Fruit fly (Drosophila melanogaster) S2 (cell line): ENCODE data around the gene comm2.

Experiments
- CG8478 ChIP-seq: fragments of >200 bp; optimal IDR thresholded peaks from 2 replicates; lab custom pipeline; 2018
- CTCF ChIP-seq, 2 experiments: fragments of >200 bp; optimal IDR thresholded peaks; 2 replicates each; lab custom pipeline; 2018

Gene comm2

dm6 chr3L:15699626-15700337 is at the start of gene comm2:
Gene comm2 (minus strand): TSS chr3L:15699850.
- TF ChIP-seq CTCF (optimal IDR thresholded peaks at IDR 0.05; lab: Kevin White, UChicago), result no peak
- TF ChIP-seq CG8478 (lab: Kevin White, UChicago), result no peak

DNA sequence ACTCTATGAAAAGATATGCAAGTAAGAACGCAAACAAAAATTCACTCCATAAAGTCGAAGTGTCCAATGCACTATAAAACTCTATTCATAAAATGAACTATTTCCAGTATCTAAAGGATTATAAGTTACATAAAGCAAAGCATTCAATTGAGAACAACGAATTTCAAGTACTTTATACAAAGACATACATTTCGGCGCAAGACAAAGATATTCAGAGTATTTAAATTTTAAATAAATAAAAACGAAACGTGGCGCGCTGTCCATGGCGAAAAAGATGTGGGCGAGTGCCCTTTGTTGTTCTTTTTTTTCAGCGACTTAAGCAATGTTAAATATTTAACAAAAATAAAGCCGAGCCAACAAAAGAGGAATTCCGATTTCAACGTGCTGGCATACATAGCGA is 49.6 kb upstream of the comm2 start:
- TF ChIP-seq CTCF (optimal IDR thresholded peaks at IDR 0.05; lab: Kevin White, UChicago) (no peak), CG8478 (lab: Kevin White, UChicago) (no peak)

- TF ChIP-seq CTCF (optimal IDR thresholded peaks at IDR 0.05; lab: Kevin White, UChicago), result no peak
- TF ChIP-seq CG8478 (lab: Kevin White, UChicago), result no peak
Observed at dm6 chr3L:15748376-15748955, 48.8 kb upstream of the comm2 start.

- TF ChIP-seq CG8478 (lab: Kevin White, UChicago) (no peak), CTCF (optimal IDR thresholded peaks at IDR 0.05; lab: Kevin White, UChicago) (no peak)
Observed at dm6 chr3L:15746250-15746649, 46.6 kb upstream of the comm2 start.

dm6 chr3L:15741843-15742242 is 42.2 kb upstream of the comm2 start:
- TF ChIP-seq CG8478 (lab: Kevin White, UChicago), result no peak
- TF ChIP-seq CTCF (optimal IDR thresholded peaks at IDR 0.05; lab: Kevin White, UChicago), result no peak

- TF ChIP-seq CTCF (optimal IDR thresholded peaks at IDR 0.05; lab: Kevin White, UChicago) (no peak), CG8478 (lab: Kevin White, UChicago) (no peak)
Observed at dm6 chr3L:15740708-15741280, 41.1 kb upstream of the comm2 start.

- TF ChIP-seq CTCF (optimal IDR thresholded peaks at IDR 0.05; lab: Kevin White, UChicago) (no peak), CG8478 (lab: Kevin White, UChicago) (no peak)
Observed at dm6 chr3L:15731832-15732506, 32.3 kb upstream of the comm2 start.

DNA sequence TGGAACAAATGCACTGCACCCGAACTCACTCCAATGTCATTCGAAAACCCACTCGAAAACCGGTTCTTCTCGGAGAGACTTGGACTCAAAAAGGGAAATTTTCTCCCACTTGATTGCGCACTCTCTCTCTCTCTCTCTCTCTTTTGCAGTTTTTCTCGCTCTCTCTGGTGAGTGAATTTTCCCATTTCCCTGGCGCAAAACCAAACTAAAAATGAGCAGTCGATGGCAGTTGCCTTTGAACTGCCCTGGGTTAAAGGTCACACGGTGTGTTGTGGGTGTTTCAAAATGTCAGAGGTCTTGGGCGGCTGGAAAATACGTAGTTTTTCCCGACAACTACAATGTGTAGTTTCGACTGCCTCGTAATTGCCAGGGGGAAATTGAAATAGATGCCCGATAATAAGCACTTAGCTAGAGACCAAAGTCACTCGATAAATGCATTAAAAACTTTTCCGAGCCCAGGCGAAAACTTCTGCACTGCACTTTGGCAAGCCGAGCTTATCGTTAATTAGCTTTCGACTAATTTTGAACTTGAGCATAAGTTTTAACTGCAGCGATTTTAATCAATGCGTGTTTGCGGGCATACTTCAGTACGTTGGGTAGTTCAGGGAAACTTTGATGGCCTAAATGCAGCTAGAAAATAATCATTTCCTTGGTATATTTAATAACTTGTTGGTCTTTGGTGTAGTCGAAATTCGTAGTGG is 29.8 kb upstream of the comm2 start:
- TF ChIP-seq CTCF (optimal IDR thresholded peaks at IDR 0.05; lab: Kevin White, UChicago) (no peak), CG8478 (lab: Kevin White, UChicago) (no peak)

dm6 chr3L:15728195-15728594 is 28.5 kb upstream of the comm2 start, which contains the start of gene comm:
Gene comm (minus strand): TSS chr3L:15728430.
- TF ChIP-seq CTCF (optimal IDR thresholded peaks at IDR 0.05; lab: Kevin White, UChicago), result no peak
- TF ChIP-seq CG8478 (lab: Kevin White, UChicago), result no peak

- no peak for TF ChIP-seq CTCF (optimal IDR thresholded peaks at IDR 0.05; lab: Kevin White, UChicago)
- TF ChIP-seq CG8478 (lab: Kevin White, UChicago), result no peak
Observed at dm6 chr3L:15726799-15727198, 27.1 kb upstream of the comm2 start.

DNA sequence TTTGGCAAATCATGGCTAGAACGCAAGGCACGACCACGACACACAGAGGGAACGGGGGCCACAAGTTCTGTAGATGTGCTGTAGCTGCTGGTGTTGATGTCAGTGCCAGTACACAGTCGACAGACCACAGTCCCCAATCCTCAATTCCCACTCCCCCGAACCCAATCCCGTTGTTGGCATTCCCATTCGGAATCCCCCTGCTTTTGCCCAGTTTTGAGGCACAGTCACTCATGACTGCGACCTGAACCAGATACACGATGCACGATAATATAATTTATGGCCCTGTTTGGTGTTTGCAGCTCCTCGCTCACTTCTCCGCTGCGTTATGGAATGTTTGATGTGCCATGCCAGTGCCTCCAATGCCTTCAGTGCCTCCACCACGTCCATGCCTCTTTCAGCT is 21.3 kb upstream of the comm2 start:
- no peak for TF ChIP-seq CTCF (optimal IDR thresholded peaks at IDR 0.05; lab: Kevin White, UChicago)
- no peak for TF ChIP-seq CG8478 (lab: Kevin White, UChicago)

- no peak for TF ChIP-seq CTCF (optimal IDR thresholded peaks at IDR 0.05; lab: Kevin White, UChicago)
- no peak for TF ChIP-seq CG8478 (lab: Kevin White, UChicago)
Observed at dm6 chr3L:15720224-15720623, 20.6 kb upstream of the comm2 start.

- TF ChIP-seq CTCF (optimal IDR thresholded peaks at IDR 0.05; lab: Kevin White, UChicago), result no peak
- TF ChIP-seq CG8478 (lab: Kevin White, UChicago), result no peak
Observed at dm6 chr3L:15717519-15717918, 17.9 kb upstream of the comm2 start, which contains the start of gene CG42570. Gene CG42570 (plus strand): TSS chr3L:15717819.

DNA sequence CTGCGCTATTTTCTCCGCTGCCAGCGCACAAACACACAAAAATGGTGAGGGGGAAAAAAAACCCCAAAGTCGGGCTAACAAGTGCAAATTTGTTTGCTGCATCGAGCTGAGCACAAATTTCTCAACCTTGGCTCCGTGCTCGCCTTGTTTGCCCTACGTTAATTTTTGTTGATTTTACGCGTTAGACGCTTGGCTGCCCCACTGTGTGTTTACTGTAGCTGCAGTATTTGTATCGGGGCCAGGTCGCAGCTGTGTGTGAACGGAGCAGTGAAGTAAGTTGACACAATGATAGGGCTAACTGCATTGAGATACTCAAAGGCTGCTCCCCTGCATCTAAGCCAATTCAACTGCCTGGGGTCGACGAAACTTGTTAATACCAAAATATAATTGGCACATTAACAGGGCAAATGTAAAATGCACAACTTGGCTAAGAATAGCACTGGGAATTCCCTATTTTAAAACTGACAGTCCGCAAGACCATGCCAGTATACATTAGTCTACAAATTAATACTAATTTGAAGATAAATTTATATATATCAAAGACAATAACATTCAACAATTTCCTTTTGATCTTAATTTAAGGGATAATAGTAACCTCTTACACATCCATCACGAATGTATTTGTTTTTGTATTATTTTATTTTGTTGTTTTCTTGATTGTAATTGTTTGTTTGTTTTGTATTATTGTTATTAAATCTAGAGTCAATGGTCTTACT is 16.3 kb upstream of the comm2 start, which contains the start of gene CG42571:
Gene CG42571, plus strand, starts transcription at position 666 of the 716 bp plus-strand sequence.
- no peak for TF ChIP-seq CTCF (optimal IDR thresholded peaks at IDR 0.05; lab: Kevin White, UChicago)
- no peak for TF ChIP-seq CG8478 (lab: Kevin White, UChicago)
